Worm (Caenorhabditis elegans) whole organism, L4 larva: Measurements from ENCODE around the gene rpl-26.

ENCODE experiments used
- daf-12 ChIP-seq: fragments of 150-350 bp; optimal IDR thresholded peaks from 2 replicates; lab custom pipeline; 2014; ENCODE audit warnings: missing biosample characterization, missing genetic modification reagents, missing genetic modification characterization
- dve-1 ChIP-seq: sonication (generic microtip); optimal IDR thresholded peaks from 2 replicates; lab custom pipeline; 2017; ENCODE audit warnings: antibody characterized with exemption, mild to moderate bottlenecking, missing genetic modification characterization, missing compliant biosample characterization; ENCODE audit not compliant: insufficient read depth
- tag-97 ChIP-seq: fragments of 200-800 bp; sonication (Bioruptor generic); IDR thresholded peaks from 2 replicates; pipeline ENCODE4 v1.3.6; 2022; ENCODE audit warnings: missing genetic modification characterization, missing compliant biosample characterization

DNA sequence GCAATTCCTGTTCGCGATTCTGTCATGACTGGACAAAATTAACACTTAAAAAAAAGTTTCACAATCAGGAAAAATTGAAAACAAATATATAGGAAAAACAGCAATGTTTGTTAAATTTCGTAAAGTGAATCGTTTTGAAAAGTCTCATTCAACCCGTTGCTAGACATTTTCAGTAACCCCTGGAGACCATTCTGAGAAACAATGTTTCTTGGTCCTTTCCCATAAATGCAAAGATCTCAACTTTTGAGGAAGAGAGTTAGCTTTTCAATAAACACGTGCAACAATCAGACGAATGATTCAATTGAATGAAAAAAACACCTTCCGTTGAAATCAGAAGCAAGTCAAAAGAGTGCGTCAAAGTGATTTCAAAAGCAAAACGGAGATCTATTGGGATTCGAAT lies 7.5 kb downstream of the rpl-26 start, which contains the start of gene F28C6.9:
- TF ChIP-seq tag-97 (GFP tag; lab: Robert Waterston, UW) (no peak), dve-1 (no peak), daf-12 (tag; lab: Kevin White, UChicago) (no peak)
